Fruit fly (Drosophila melanogaster): Measurements from ENCODE around the gene Gr8a.
A peak's percentile ranks its signal among the peaks of the same experiment; 100 is the strongest.

The Gr8a gene

DNA sequence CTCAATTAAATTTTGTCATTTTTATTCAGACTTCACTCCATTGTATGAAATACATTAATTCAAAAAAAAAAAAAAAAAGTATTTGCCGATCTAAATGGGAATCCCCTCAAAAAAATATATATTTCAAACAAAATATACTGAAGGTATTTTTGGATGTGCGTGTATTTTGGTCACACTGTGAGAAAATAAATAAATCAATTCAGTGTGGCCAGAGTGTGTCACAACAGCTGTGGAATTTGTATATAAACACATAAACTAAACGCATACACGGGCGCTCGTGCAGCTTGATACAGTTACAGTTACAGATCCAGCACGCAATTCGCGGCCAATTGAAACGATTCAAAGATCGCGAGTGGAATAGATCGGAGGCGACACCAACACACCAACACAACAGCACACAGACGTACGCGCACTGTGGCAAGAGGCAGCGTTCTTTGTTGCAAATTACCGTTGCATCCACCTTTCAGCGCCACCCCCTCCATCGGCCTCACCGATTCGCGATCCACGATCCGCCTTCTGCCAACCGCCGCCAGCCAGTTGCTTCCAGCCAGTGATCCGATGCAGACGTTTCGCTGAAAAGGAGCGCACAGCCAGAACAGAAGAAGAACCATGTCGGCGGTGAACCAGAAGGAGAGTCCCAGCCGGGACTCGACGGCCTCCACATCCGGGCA, 23.4 kb downstream of the Gr8a start, which contains the start of gene CG17754:
Gene CG17754, plus strand, starts transcription at position 260 of the 671 bp plus-strand sequence.
- TF ChIP-seq chinmo (GFP tag; IDR thresholded peaks at IDR 0.05; ENCODE audit: partially characterized antibody) (0 out of 4 replicates have a peak, but pooled peaks have one; percentile 47), CG15073 (GFP tag; optimal IDR thresholded peaks at IDR 0.05) (no peak), CG9817 (tag; optimal IDR thresholded peaks at IDR 0.05) (no peak), CG11504 (tag; optimal IDR thresholded peaks at IDR 0.05) (peak; percentile 40), Dek (tag; optimal IDR thresholded peaks at IDR 0.05) (no peak), sens (GFP tag) (peak; percentile 6), fd3F (GFP tag; optimal IDR thresholded peaks at IDR 0.05) (no peak), nom (GFP tag; optimal IDR thresholded peaks at IDR 0.05) (peak; percentile 48), CG8924 (tag; optimal IDR thresholded peaks at IDR 0.05) (peak; percentile 34), rib (GFP tag; IDR thresholded peaks at IDR 0.05) (no peak), Med (GFP tag) (peak; percentile 69), CHES-1-like (GFP tag; optimal IDR thresholded peaks at IDR 0.05) (peak; percentile 0), CG16813 (GFP tag; IDR thresholded peaks at IDR 0.05; ENCODE audit: partially characterized antibody) (peak; percentile 19; the same call in 1 of the 3 replicates), sug (tag; optimal IDR thresholded peaks at IDR 0.05) (peak; percentile 6), CG1603 (tag; optimal IDR thresholded peaks at IDR 0.05) (peak; percentile 8), crp (GFP tag; optimal IDR thresholded peaks at IDR 0.05) (peak; percentile 21 to 83), Lhr (GFP tag; optimal IDR thresholded peaks at IDR 0.05) (peak; percentile 59), CG11723 (GFP tag; optimal IDR thresholded peaks at IDR 0.05) (no peak), CG6689 (GFP tag; IDR thresholded peaks at IDR 0.05) (no peak), CG2120 (GFP tag; optimal IDR thresholded peaks at IDR 0.05) (no peak), az2 (GFP tag; optimal IDR thresholded peaks at IDR 0.05) (no peak), GATAe (GFP tag; conservative IDR thresholded peaks at IDR 0.05) (no peak), gfzf (GFP tag; optimal IDR thresholded peaks at IDR 0.05) (peak; percentile 82), stwl (tag; optimal IDR thresholded peaks at IDR 0.05) (peak; percentile 77), Hmr (GFP tag; optimal IDR thresholded peaks at IDR 0.05) (peak; percentile 21), kni (GFP tag; optimal IDR thresholded peaks at IDR 0.05) (no peak), Elba2 (GFP tag; optimal IDR thresholded peaks at IDR 0.05) (peak; percentile 19), H15 (GFP tag; IDR thresholded peaks at IDR 0.05) (no peak), ase (GFP tag; IDR thresholded peaks at IDR 0.05) (no peak), B-H2 (GFP tag; optimal IDR thresholded peaks at IDR 0.05) (no peak), CG9215 (GFP tag; IDR thresholded peaks at IDR 0.05) (no peak), lola (GFP tag; optimal IDR thresholded peaks at IDR 0.05) (no peak), CG2712 (tag; optimal IDR thresholded peaks at IDR 0.05) (peak; percentile 13), YL-1 (GFP tag; optimal IDR thresholded peaks at IDR 0.05) (peak; percentile 32), sd (tag; optimal IDR thresholded peaks at IDR 0.05) (peak; percentile 85), Pdp1 (GFP tag; optimal IDR thresholded peaks at IDR 0.05) (no peak), disco-r (GFP tag; optimal IDR thresholded peaks at IDR 0.05) (no peak), CG33213 (GFP tag; optimal IDR thresholded peaks at IDR 0.05) (peak; percentile 35), CG2116 (GFP tag; optimal IDR thresholded peaks at IDR 0.05) (peak; percentile 27), CoRest (tag; optimal IDR thresholded peaks at IDR 0.05) (peak; percentile 79), CG17359 (tag; optimal IDR thresholded peaks at IDR 0.05) (peak; percentile 44), fd102C (GFP tag; optimal IDR thresholded peaks at IDR 0.05) (no peak), Nf-YC (tag; optimal IDR thresholded peaks at IDR 0.05) (peak; percentile 16), CG5245 (GFP tag; optimal IDR thresholded peaks at IDR 0.05) (no peak), trem (tag; optimal IDR thresholded peaks at IDR 0.05) (peak; percentile 29), BEAF-32 (GFP tag; optimal IDR thresholded peaks at IDR 0.05) (peak; percentile 31), CG12659 (GFP tag; optimal IDR thresholded peaks at IDR 0.05) (peak; percentile 27), CG10267 (tag; optimal IDR thresholded peaks at IDR 0.05) (peak; percentile 14)

All from whole organism, embryonic.